Worm (Caenorhabditis elegans) whole organism, early embryonic: ENCODE measurements around the gene syx-6.

ENCODE experiments used
- B0310.2 ChIP-seq: sonication (generic microtip); optimal IDR thresholded peaks from 2 replicates; lab custom pipeline; 2016; ENCODE audit warnings: mild to moderate bottlenecking, missing genetic modification characterization, missing compliant biosample characterization
- F13C5.2 ChIP-seq: sonication (generic microtip); optimal IDR thresholded peaks from 2 replicates; lab custom pipeline; 2017; ENCODE audit warnings: mild to moderate bottlenecking, missing genetic modification characterization, inconsistent platforms, missing compliant biosample characterization
- aly-1 ChIP-seq: sonication (generic microtip); optimal IDR thresholded peaks from 2 replicates; lab custom pipeline; 2016; ENCODE audit warnings: missing genetic modification characterization, missing compliant biosample characterization
- ama-1 ChIP-seq: fragments of 150-350 bp; optimal IDR thresholded peaks from 2 replicates; lab custom pipeline; 2014
- ceh-13 ChIP-seq: fragments of 200-800 bp; sonication (Bioruptor generic); optimal IDR thresholded peaks from 2 replicates; lab custom pipeline; 2018; ENCODE audit warnings: mild to moderate bottlenecking, missing genetic modification characterization, missing compliant biosample characterization
- ceh-36 ChIP-seq: sonication (generic microtip); optimal IDR thresholded peaks from 2 replicates; lab custom pipeline; 2016; ENCODE audit warnings: missing genetic modification characterization, inconsistent platforms, missing compliant biosample characterization
- ets-7 ChIP-seq: sonication (generic microtip); optimal IDR thresholded peaks from 2 replicates; lab custom pipeline; 2016; ENCODE audit warnings: missing genotype, missing genetic modification characterization, missing compliant biosample characterization
- flt-1 ChIP-seq: fragments of 200-800 bp; sonication (Bioruptor generic); IDR thresholded peaks from 2 replicates; pipeline ENCODE4 v1.3.6; 2022; ENCODE audit warnings: missing genetic modification characterization, missing compliant biosample characterization
- hmbx-1 ChIP-seq: sonication (generic microtip); optimal IDR thresholded peaks from 2 replicates; lab custom pipeline; 2016; ENCODE audit warnings: mild to moderate bottlenecking, missing genetic modification characterization, missing compliant biosample characterization
- hmg-4 ChIP-seq: fragments of 200-800 bp; sonication (Bioruptor generic); optimal IDR thresholded peaks from 2 replicates; lab custom pipeline; 2018; ENCODE audit warnings: mild to moderate bottlenecking, missing genetic modification characterization, missing compliant biosample characterization
- hnd-1 ChIP-seq: sonication (generic microtip); optimal IDR thresholded peaks from 2 replicates; lab custom pipeline; 2016; ENCODE audit warnings: missing genetic modification characterization, missing compliant biosample characterization
- pes-1 ChIP-seq: fragments of 200-800 bp; sonication (Bioruptor generic); IDR thresholded peaks from 2 replicates; pipeline ENCODE4 v1.3.6; 2022; ENCODE audit warnings: missing genetic modification reagents, missing genetic modification characterization, missing compliant biosample characterization
- scrt-1 ChIP-seq: fragments of 200-800 bp; sonication (Bioruptor generic); IDR thresholded peaks from 2 replicates; pipeline ENCODE4 v1.3.6; 2022; ENCODE audit warnings: missing genetic modification characterization, missing compliant biosample characterization
- sea-1 ChIP-seq: fragments of 200-800 bp; sonication (Bioruptor generic); conservative IDR thresholded peaks from 2 replicates; pipeline ENCODE4 v1.3.6; 2022; ENCODE audit warnings: missing genetic modification characterization, missing compliant biosample characterization
- tbx-11 ChIP-seq: fragments of 200-800 bp; sonication (Bioruptor generic); IDR thresholded peaks from 2 replicates; pipeline ENCODE4 v1.3.6; 2022; ENCODE audit warnings: missing genetic modification characterization, missing compliant biosample characterization
- tbx-37 ChIP-seq: fragments of 200-800 bp; sonication (Bioruptor generic); conservative IDR thresholded peaks from 2 replicates; pipeline ENCODE4 v1.3.6; 2022; ENCODE audit warnings: missing genetic modification reagents, missing genetic modification characterization, missing compliant biosample characterization
- tra-4 ChIP-seq: sonication (generic microtip); optimal IDR thresholded peaks from 2 replicates; lab custom pipeline; 2017; ENCODE audit warnings: missing genetic modification characterization, missing compliant biosample characterization

The syx-6 gene

DNA sequence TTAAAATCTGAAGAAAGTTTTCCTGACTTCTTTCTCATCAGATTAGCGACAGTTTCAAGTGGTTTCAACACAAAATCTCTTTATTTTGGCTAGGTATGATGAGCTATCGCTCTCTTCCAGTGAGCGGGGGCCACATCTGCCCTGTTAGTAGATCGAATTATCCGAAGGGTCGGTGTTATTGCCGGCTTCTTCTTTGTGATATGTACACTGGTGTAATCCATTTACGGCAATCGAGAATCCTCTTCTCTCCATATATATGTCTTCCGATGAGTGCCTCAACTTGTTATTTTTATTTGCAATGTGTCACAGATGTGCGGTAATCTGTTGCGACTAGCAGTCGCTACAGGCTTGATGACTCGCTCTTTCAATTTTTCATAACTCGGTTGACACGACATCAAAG, 38.0 kb downstream of the syx-6 start:
- TF ChIP-seq scrt-1 (GFP tag; lab: Robert Waterston, UW) (no peak), flt-1 (GFP tag; lab: Robert Waterston, UW) (no peak), ets-7 (tag; lab: Kevin White, UChicago) (no peak), ceh-36 (tag; lab: Kevin White, UChicago) (no peak), B0310.2 (tag; lab: Kevin White, UChicago) (no peak), tbx-11 (GFP tag; lab: Robert Waterston, UW) (no peak), pes-1 (GFP tag; lab: Robert Waterston, UW) (no peak), hmbx-1 (tag; lab: Kevin White, UChicago) (no peak), F13C5.2 (tag; lab: Kevin White, UChicago) (no peak), ceh-13 (GFP tag; lab: Kevin White, UChicago) (no peak), sea-1 (GFP tag; lab: Robert Waterston, UW) (no peak), ama-1 (lab: Kevin White, UChicago) (no peak), tbx-37 (no peak), hmg-4 (GFP tag; lab: Kevin White, UChicago) (no peak), aly-1 (tag; lab: Kevin White, UChicago) (no peak), tra-4 (tag; lab: Kevin White, UChicago) (no peak), hnd-1 (no peak)

DNA sequence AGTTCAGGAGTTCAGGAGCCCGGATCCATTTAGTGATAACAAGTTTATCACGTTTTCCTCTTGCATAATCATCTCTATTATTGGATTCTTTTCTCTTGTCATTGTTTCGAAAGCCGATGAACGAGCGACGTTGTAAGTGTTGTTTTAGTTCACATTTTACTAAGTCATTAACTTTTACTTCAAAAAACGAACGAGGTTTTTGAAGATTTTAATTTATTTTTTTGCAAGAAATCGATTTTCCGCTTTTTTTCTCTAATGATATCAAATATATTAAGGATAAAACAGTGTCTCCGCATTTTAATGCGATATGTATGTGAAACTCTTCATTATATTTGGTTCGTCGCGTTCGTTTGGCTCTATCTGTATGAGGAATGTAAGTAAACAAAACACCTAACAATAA, 40.5 kb downstream of the syx-6 start, which contains the start of gene F28B4.1:
Gene F28B4.1 (plus strand): TSS at position 301 of the 400 bp plus-strand sequence.
- TF ChIP-seq tbx-11 (GFP tag; lab: Robert Waterston, UW) (no peak), ama-1 (lab: Kevin White, UChicago) (no peak), tra-4 (tag; lab: Kevin White, UChicago) (no peak), F13C5.2 (tag; lab: Kevin White, UChicago) (no peak), ceh-36 (tag; lab: Kevin White, UChicago) (no peak), scrt-1 (GFP tag; lab: Robert Waterston, UW) (no peak), flt-1 (GFP tag; lab: Robert Waterston, UW) (no peak), pes-1 (GFP tag; lab: Robert Waterston, UW) (no peak), tbx-37 (no peak), hmg-4 (GFP tag; lab: Kevin White, UChicago) (no peak), hmbx-1 (tag; lab: Kevin White, UChicago) (no peak), ceh-13 (GFP tag; lab: Kevin White, UChicago) (no peak)

DNA sequence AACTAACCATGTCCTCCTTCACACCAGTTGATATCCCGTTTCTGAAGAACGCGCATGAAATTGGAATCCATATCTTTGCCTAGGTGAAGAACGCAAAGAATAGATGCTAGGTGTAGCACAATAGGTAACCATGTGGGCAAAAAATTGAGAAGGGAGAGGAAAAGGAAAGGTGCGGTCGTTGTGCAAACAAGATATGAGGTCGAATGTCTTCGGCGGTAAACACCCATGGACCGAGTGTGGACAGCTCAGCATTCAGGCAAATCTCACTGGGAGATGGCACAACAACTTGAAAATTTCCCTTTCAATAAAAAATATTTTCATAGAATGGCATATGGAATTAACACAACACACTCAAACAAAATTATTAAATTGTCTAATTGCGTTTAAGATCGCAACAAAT, 45.2 kb downstream of the syx-6 start, which contains the start of gene F28B4.4:
Gene F28B4.4 (minus strand): TSS at position 101 of the 400 bp plus-strand sequence.
- TF ChIP-seq flt-1 (GFP tag; lab: Robert Waterston, UW): no peak
- TF ChIP-seq ceh-13 (GFP tag; lab: Kevin White, UChicago): no peak
- TF ChIP-seq tbx-11 (GFP tag; lab: Robert Waterston, UW): no peak
- no peak for TF ChIP-seq ets-7 (tag; lab: Kevin White, UChicago)
- no peak for TF ChIP-seq B0310.2 (tag; lab: Kevin White, UChicago)
- no peak for TF ChIP-seq ama-1 (lab: Kevin White, UChicago)
- no peak for TF ChIP-seq tra-4 (tag; lab: Kevin White, UChicago)
- TF ChIP-seq pes-1 (GFP tag; lab: Robert Waterston, UW): no peak
- no peak for TF ChIP-seq scrt-1 (GFP tag; lab: Robert Waterston, UW)
